Worm (Caenorhabditis elegans): ENCODE measurements around the gene T19D12.10.
A peak's percentile ranks its signal among the peaks of the same experiment; 100 is the strongest.

The T19D12.10 gene

DNA sequence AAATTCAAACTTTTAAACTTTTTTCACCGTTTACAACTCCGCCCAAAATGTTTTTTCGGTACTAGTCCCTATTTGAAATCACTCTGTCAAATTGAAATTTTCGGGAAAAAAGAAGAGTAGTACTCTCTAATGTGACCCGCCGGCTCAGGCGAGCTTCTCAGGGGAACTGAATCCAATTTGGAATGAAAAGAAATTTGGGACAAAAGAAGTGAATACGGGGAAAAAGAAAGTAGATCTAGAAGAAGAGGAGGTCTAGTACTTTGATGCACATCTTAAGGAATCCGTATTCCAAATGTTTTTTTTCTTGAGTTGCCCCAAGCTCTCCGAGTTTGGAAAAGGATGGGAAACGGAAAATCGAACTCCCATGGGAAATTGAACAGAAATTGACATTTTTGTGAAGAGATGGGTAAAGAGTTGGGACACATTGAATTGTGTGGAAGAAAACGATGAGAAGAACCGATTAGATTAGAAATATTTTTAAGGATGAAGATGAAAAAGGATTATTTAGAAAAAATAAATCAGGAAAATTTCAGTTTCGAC is 48.0 kb upstream of the T19D12.10 start:
- TF ChIP-seq snpc-4 (tag; optimal IDR thresholded peaks at IDR 0.05): no peak
- TF ChIP-seq Y55F3AM.14 (GFP tag; optimal IDR thresholded peaks at IDR 0.05): no peak
- TF ChIP-seq crh-2 (tag; optimal IDR thresholded peaks at IDR 0.05): no peak
- TF ChIP-seq R02D3.7 (tag; optimal IDR thresholded peaks at IDR 0.05): no peak
- TF ChIP-seq sma-3 (GFP tag; optimal IDR thresholded peaks at IDR 0.05): no peak
- no peak for TF ChIP-seq sma-9 (GFP tag; optimal IDR thresholded peaks at IDR 0.05)
- TF ChIP-seq sma-9 (tag; optimal IDR thresholded peaks at IDR 0.05): no peak
- no peak for TF ChIP-seq unc-62 (GFP tag; optimal IDR thresholded peaks at IDR 0.05)
- no peak for TF ChIP-seq elt-3 (tag; optimal IDR thresholded peaks at IDR 0.05)
- no peak for TF ChIP-seq nhr-11 (tag; optimal IDR thresholded peaks at IDR 0.05)
- TF ChIP-seq mab-5 (tag; optimal IDR thresholded peaks at IDR 0.05): no peak
- TF ChIP-seq mbf-1 (tag; optimal IDR thresholded peaks at IDR 0.05): no peak
- TF ChIP-seq ama-1 (optimal IDR thresholded peaks at IDR 0.05): no peak
- TF ChIP-seq aly-2 (tag; optimal IDR thresholded peaks at IDR 0.05): no peak
- TF ChIP-seq unc-55 (GFP tag; optimal IDR thresholded peaks at IDR 0.05): no peak
- TF ChIP-seq ceh-82 (tag; optimal IDR thresholded peaks at IDR 0.05): no peak
- no peak for TF ChIP-seq nhr-21 (tag; optimal IDR thresholded peaks at IDR 0.05)
- TF ChIP-seq nhr-129 (tag; optimal IDR thresholded peaks at IDR 0.05): no peak
- TF ChIP-seq elt-1 (tag; optimal IDR thresholded peaks at IDR 0.05): no peak
- TF ChIP-seq nhr-12 (tag; optimal IDR thresholded peaks at IDR 0.05): no peak
- no peak for TF ChIP-seq blmp-1 (tag; optimal IDR thresholded peaks at IDR 0.05; ENCODE audit: insufficient read depth)

DNA sequence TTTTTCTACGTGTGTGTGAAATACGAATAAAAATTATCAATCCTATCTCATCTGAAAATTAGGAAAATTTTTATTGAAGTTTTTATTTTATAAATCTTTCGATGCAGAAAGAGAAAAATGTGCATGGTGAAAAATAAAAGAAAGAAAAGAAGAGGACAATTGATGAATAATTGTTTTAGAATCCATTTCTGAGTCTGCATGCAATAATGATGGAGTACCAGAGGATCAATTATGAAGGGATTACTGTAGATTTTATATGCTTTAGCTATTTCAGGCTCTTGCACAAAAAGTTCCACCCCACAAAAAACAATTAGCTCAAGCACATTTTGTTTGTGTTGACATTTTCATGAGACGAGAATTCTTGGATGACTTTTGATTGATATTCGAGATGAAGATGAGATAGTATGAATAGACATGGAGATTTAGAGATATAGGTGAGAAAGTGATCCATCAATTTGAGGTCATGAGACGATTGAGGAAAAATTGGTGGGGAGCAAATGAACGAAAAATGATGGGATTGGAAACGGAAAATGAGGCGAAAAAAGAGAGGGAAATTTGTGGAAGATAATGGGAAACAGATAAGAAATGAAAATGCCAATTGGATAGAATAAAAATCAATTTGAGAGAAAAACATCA is 47.0 kb upstream of the T19D12.10 start, which contains the start of gene rpy-1:
TSS of gene rpy-1 (minus strand) at position 51 of the 636 bp plus-strand sequence.
- TF ChIP-seq nhr-10 (tag; optimal IDR thresholded peaks at IDR 0.05) (no peak), F13H6.1 (tag; optimal IDR thresholded peaks at IDR 0.05) (peak; percentile 42), nhr-12 (tag; optimal IDR thresholded peaks at IDR 0.05) (no peak), nhr-25 (tag; optimal IDR thresholded peaks at IDR 0.05) (no peak), C34F6.9 (tag; optimal IDR thresholded peaks at IDR 0.05) (peak; percentile 36), fos-1 (tag; optimal IDR thresholded peaks at IDR 0.05) (no peak), alr-1 (tag; optimal IDR thresholded peaks at IDR 0.05) (no peak), unc-62 (GFP tag; optimal IDR thresholded peaks at IDR 0.05) (no peak), nhr-21 (tag; optimal IDR thresholded peaks at IDR 0.05) (no peak), lin-11 (tag; optimal IDR thresholded peaks at IDR 0.05) (no peak), crh-2 (tag; optimal IDR thresholded peaks at IDR 0.05) (no peak), ceh-16 (tag; optimal IDR thresholded peaks at IDR 0.05) (no peak), Y55F3AM.14 (GFP tag; optimal IDR thresholded peaks at IDR 0.05) (no peak), unc-55 (GFP tag; optimal IDR thresholded peaks at IDR 0.05) (peak; percentile 79), mab-5 (tag; optimal IDR thresholded peaks at IDR 0.05) (peak; percentile 59), mbf-1 (tag; optimal IDR thresholded peaks at IDR 0.05) (no peak), ama-1 (optimal IDR thresholded peaks at IDR 0.05) (no peak), dmd-4 (tag; optimal IDR thresholded peaks at IDR 0.05) (no peak), gmeb-1 (tag; optimal IDR thresholded peaks at IDR 0.05) (no peak), lin-39 (tag; optimal IDR thresholded peaks at IDR 0.05) (no peak), nhr-6 (tag; optimal IDR thresholded peaks at IDR 0.05) (no peak), blmp-1 (tag; optimal IDR thresholded peaks at IDR 0.05; ENCODE audit: insufficient read depth) (no peak), sma-9 (GFP tag; optimal IDR thresholded peaks at IDR 0.05) (no peak), sma-9 (tag; optimal IDR thresholded peaks at IDR 0.05) (no peak), peb-1 (tag; optimal IDR thresholded peaks at IDR 0.05) (no peak), lsy-2 (tag; optimal IDR thresholded peaks at IDR 0.05) (peak in 1 of 2 experiments; percentile 42), ceh-82 (tag; optimal IDR thresholded peaks at IDR 0.05) (no peak), nhr-129 (tag; optimal IDR thresholded peaks at IDR 0.05) (peak; percentile 66)

DNA sequence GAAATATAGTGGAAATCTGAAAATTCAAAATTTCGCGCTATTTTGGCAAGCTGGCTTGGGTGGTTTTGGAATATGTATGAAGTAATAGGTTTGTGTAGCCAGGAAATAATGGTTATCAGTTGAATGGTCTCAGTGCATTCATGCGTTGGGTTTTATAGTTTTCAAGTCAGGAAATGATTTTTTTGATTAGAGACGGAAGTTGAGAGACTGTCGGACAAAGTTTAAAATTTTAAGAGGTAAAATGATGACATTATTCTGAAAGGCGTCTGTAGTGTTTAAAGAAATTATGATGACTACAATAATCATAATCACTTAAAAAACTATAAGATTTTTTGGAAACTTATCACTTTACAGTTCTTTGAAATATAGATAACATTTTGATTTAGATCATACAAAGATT is 42.8 kb upstream of the T19D12.10 start, which contains the start of gene C18H9.6:
TSS of gene C18H9.6 (minus strand) at position 129 of the 400 bp plus-strand sequence.
- peak; percentile 85 for TF ChIP-seq fos-1 (tag; optimal IDR thresholded peaks at IDR 0.05)
- TF ChIP-seq crh-2 (tag; optimal IDR thresholded peaks at IDR 0.05): peak; percentile 14
- TF ChIP-seq skn-1 (tag; optimal IDR thresholded peaks at IDR 0.05): peak; percentile 4
- no peak for TF ChIP-seq nhr-12 (tag; optimal IDR thresholded peaks at IDR 0.05)
- TF ChIP-seq sma-9 (GFP tag; optimal IDR thresholded peaks at IDR 0.05): peak; percentile 69
- no peak for TF ChIP-seq sma-9 (tag; optimal IDR thresholded peaks at IDR 0.05)

DNA sequence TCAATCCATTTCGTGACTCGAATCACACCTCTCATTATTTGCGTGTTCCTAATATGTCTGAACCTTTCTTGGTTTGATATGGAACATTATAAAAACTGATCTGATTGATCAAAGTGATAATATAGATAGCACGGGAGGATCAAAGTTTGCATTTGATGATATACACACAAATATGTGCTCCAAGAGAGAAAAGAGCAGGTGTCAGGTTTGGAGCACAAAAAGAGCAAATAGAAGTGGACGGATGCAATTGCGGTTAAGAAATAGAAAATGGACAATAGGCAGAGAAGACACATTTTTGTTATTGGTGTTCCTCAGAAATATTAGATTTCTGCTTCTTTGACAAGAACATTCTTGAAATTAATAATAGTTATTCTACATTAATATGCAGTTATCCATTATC is 40.1 kb upstream of the T19D12.10 start, which contains the start of gene C18H9.1:
TSS of gene C18H9.1 (plus strand) at position 301 of the 400 bp plus-strand sequence.
- TF ChIP-seq R02D3.7 (tag; optimal IDR thresholded peaks at IDR 0.05) (no peak), fos-1 (tag; optimal IDR thresholded peaks at IDR 0.05) (no peak), F13H6.1 (tag; optimal IDR thresholded peaks at IDR 0.05) (no peak), elt-3 (tag; optimal IDR thresholded peaks at IDR 0.05) (no peak), ama-1 (optimal IDR thresholded peaks at IDR 0.05) (no peak), ztf-11 (tag; optimal IDR thresholded peaks at IDR 0.05) (no peak), skn-1 (tag; optimal IDR thresholded peaks at IDR 0.05) (no peak), unc-55 (GFP tag; optimal IDR thresholded peaks at IDR 0.05) (no peak), aly-2 (tag; optimal IDR thresholded peaks at IDR 0.05) (no peak), nhr-23 (tag; optimal IDR thresholded peaks at IDR 0.05) (no peak), nhr-25 (tag; optimal IDR thresholded peaks at IDR 0.05) (no peak), Y55F3AM.14 (GFP tag; optimal IDR thresholded peaks at IDR 0.05) (no peak), nhr-12 (tag; optimal IDR thresholded peaks at IDR 0.05) (no peak)
